Worm (Caenorhabditis elegans): Measurements from ENCODE around the gene lron-5.

- TF ChIP-seq W03F9.2 (tag; optimal IDR thresholded peaks at IDR 0.05) (no peak), him-1 (tag; optimal IDR thresholded peaks at IDR 0.05) (no peak), dao-5 (tag; optimal IDR thresholded peaks at IDR 0.05) (no peak)
Observed at ce11 chrIII:4668073-4668472, 45.2 kb downstream of the lron-5 start.

All from whole organism, L4/young adult.